Fruit fly (Drosophila melanogaster): ENCODE data around the gene Spase22-23.

Gene Spase22-23

dm6 chr3R:24188619-24189018 lies 41.2 kb downstream of the Spase22-23 start, which contains the start of gene CG5515 (continued):
- TF ChIP-seq CG13775 (GFP tag; optimal IDR thresholded peaks at IDR 0.05) (peak; percentile 90), bbx (GFP tag; IDR thresholded peaks at IDR 0.05; ENCODE audit: partially characterized antibody) (peak; percentile 53; the same call in 1 of the 2 replicates), CG11093 (GFP tag; IDR thresholded peaks at IDR 0.05) (peak; percentile 51; the same call in 1 of the 3 replicates), CG17912 (GFP tag; optimal IDR thresholded peaks at IDR 0.05) (no peak), CG17802 (tag; optimal IDR thresholded peaks at IDR 0.05) (peak; percentile 59), CG10959 (GFP tag; IDR thresholded peaks at IDR 0.05) (peak; percentile 61), gsb (GFP tag; IDR thresholded peaks at IDR 0.05) (peak; percentile 72), Atf-2 (GFP tag; optimal IDR thresholded peaks at IDR 0.05) (peak; percentile 70), p53 (GFP tag; optimal IDR thresholded peaks at IDR 0.05) (peak; percentile 16), Deaf1 (tag; optimal IDR thresholded peaks at IDR 0.05) (no peak), az2 (GFP tag; optimal IDR thresholded peaks at IDR 0.05) (peak; percentile 63), otp (GFP tag; IDR thresholded peaks at IDR 0.05) (peak; percentile 29; the same call in 1 of the 3 replicates), chinmo (GFP tag; IDR thresholded peaks at IDR 0.05; ENCODE audit: partially characterized antibody) (0 out of 4 replicates have a peak, but pooled peaks have one; percentile 30), Dbx (GFP tag; IDR thresholded peaks at IDR 0.05) (peak; percentile 89), Abd-B (GFP tag; optimal IDR thresholded peaks at IDR 0.05) (peak; percentile 72), pho (GFP tag; optimal IDR thresholded peaks at IDR 0.05) (peak; percentile 89), z (GFP tag; IDR thresholded peaks at IDR 0.05) (no peak), CG15479 (GFP tag; optimal IDR thresholded peaks at IDR 0.05) (no peak), CG2199 (GFP tag; IDR thresholded peaks at IDR 0.05) (no peak), HLH3B (GFP tag; IDR thresholded peaks at IDR 0.05) (peak; percentile 84), CG3407 (GFP tag; optimal IDR thresholded peaks at IDR 0.05) (peak; percentile 36), CG11723 (GFP tag; optimal IDR thresholded peaks at IDR 0.05) (peak; percentile 51), ems (GFP tag; optimal IDR thresholded peaks at IDR 0.05) (peak; percentile 66), unc-4 (GFP tag; IDR thresholded peaks at IDR 0.05; ENCODE audit: partially characterized antibody) (peak; percentile 58), CG13296 (GFP tag; optimal IDR thresholded peaks at IDR 0.05) (peak; percentile 25), CG10543 (GFP tag; optimal IDR thresholded peaks at IDR 0.05) (peak; percentile 54), CG1832 (GFP tag; optimal IDR thresholded peaks at IDR 0.05) (no peak), E2f1 (GFP tag; IDR thresholded peaks at IDR 0.05) (peak; percentile 75), tll (GFP tag; optimal IDR thresholded peaks at IDR 0.05) (no peak), PHDP (tag; optimal IDR thresholded peaks at IDR 0.05) (peak; percentile 86), CG8388 (GFP tag; optimal IDR thresholded peaks at IDR 0.05) (peak; percentile 41), CG9727 (GFP tag; optimal IDR thresholded peaks at IDR 0.05) (peak; percentile 71), sens-2 (GFP tag; IDR thresholded peaks at IDR 0.05) (peak; percentile 48; the same call in 1 of the 2 replicates), CG12299 (tag; optimal IDR thresholded peaks at IDR 0.05) (peak; percentile 28), CG17186 (GFP tag; optimal IDR thresholded peaks at IDR 0.05) (no peak), Sox102F (GFP tag; optimal IDR thresholded peaks at IDR 0.05) (peak; percentile 88), onecut (GFP tag; IDR thresholded peaks at IDR 0.05) (peak; percentile 77), pnt (GFP tag; optimal IDR thresholded peaks at IDR 0.05) (peak; percentile 68), gem (tag; optimal IDR thresholded peaks at IDR 0.05) (peak; percentile 92), Lim3 (GFP tag; IDR thresholded peaks at IDR 0.05) (peak; percentile 50; the same call in 1 of the 2 replicates), CG32772 (GFP tag; IDR thresholded peaks at IDR 0.05) (peak; percentile 74), kah (GFP tag; optimal IDR thresholded peaks at IDR 0.05) (no peak), CG31441 (GFP tag; IDR thresholded peaks at IDR 0.05) (no peak; the same call in 1 of the 2 replicates), Poxn (GFP tag; IDR thresholded peaks at IDR 0.05) (no peak), dan (GFP tag; IDR thresholded peaks at IDR 0.05) (no peak), H2.0 (GFP tag; IDR thresholded peaks at IDR 0.05) (peak; percentile 80), CG17829 (tag; optimal IDR thresholded peaks at IDR 0.05) (peak; percentile 66), nerfin-2 (GFP tag; IDR thresholded peaks at IDR 0.05; ENCODE audit: partially characterized antibody) (peak; percentile 88), hth (optimal IDR thresholded peaks at IDR 0.05) (no peak), CG14441 (GFP tag; IDR thresholded peaks at IDR 0.05) (peak; percentile 76), Fer2 (tag; optimal IDR thresholded peaks at IDR 0.05) (peak; percentile 43)
